ENCODE assay signal across 1 fruit fly cellular context in the genomic region with DNA sequence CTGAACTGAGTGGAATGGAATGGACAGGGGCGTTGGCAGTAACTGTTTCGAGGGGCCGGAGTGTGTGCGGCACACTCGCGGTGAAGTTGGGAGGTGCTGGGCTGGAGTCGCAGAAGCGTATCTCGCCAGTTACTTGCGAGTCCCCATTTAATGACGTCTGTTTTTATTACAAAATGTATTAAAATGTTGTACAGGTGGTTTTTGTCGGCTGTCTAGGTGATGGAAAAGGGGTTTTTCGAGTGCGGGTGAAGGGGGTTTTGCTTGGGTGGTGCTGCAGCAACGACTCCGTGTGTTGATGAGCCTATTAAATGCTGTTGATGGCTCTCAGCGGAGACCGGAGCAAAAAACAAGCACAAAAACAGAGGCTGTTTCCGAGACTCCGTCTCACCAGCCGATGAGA.
TF ChIP-seq lines count a peak whose summit lies in the region.

No protein-coding gene starts in this region.

TF ChIP-seq in whole organism, embryonic, 481 proteins besides CTCF, POLR2A, EP300 and RAD21 (continued from another document and continues in another):
- no peak for TF ChIP-seq lola (GFP tag; optimal IDR thresholded peaks at IDR 0.05; lab: Kevin White, UChicago)
- TF ChIP-seq crol (GFP tag; IDR thresholded peaks at IDR 0.05; lab: Robert Waterston, UW) = peak; percentile 73
- peak; percentile 27 for TF ChIP-seq gem (tag; optimal IDR thresholded peaks at IDR 0.05; lab: Kevin White, UChicago)
- 0 out of 2 replicates have a peak, but pooled peaks have one; percentile 17 for TF ChIP-seq ssp (GFP tag; IDR thresholded peaks at IDR 0.05; lab: Robert Waterston, UW)
- TF ChIP-seq Hr39 (optimal IDR thresholded peaks at IDR 0.05; lab: Kevin White, UChicago) = no peak
- TF ChIP-seq fd102C (GFP tag; optimal IDR thresholded peaks at IDR 0.05; lab: Kevin White, UChicago) = no peak
- peak; percentile 13 for TF ChIP-seq Xbp1 (GFP tag; optimal IDR thresholded peaks at IDR 0.05; lab: Kevin White, UChicago)
- TF ChIP-seq lbe (GFP tag; optimal IDR thresholded peaks at IDR 0.05; lab: Kevin White, UChicago) = no peak
- TF ChIP-seq CG4328 (GFP tag; optimal IDR thresholded peaks at IDR 0.05; lab: Kevin White, UChicago) = no peak
- no peak for TF ChIP-seq Sin3A (optimal IDR thresholded peaks at IDR 0.05; lab: Kevin White, UChicago)
- TF ChIP-seq pan (optimal IDR thresholded peaks at IDR 0.05; lab: Kevin White, UChicago) = no peak
- TF ChIP-seq pan (GFP tag; optimal IDR thresholded peaks at IDR 0.05 in 1 of 2, IDR thresholded peaks at IDR 0.05 in 1 of 2) = peak in 1 of 2 experiments; percentile 25
- no peak for TF ChIP-seq exex (tag; optimal IDR thresholded peaks at IDR 0.05; lab: Kevin White, UChicago)
- TF ChIP-seq CG3726 (GFP tag; IDR thresholded peaks at IDR 0.05; lab: Robert Waterston, UW) = no peak
- no peak for TF ChIP-seq Hand (GFP tag; optimal IDR thresholded peaks at IDR 0.05; lab: Kevin White, UChicago)
- 0 out of 2 replicates have a peak, but pooled peaks have one; percentile 20 for TF ChIP-seq CG14014 (GFP tag; IDR thresholded peaks at IDR 0.05; lab: Robert Waterston, UW)
- TF ChIP-seq CG11695 (GFP tag; IDR thresholded peaks at IDR 0.05; lab: Robert Waterston, UW) = 0 out of 3 replicates have a peak, but pooled peaks have one; percentile 45
- TF ChIP-seq dati (GFP tag; IDR thresholded peaks at IDR 0.05; lab: Robert Waterston, UW) = no peak
- TF ChIP-seq CG12236 (GFP tag; optimal IDR thresholded peaks at IDR 0.05; lab: Kevin White, UChicago) = no peak
- no peak for TF ChIP-seq CG11085 (GFP tag; IDR thresholded peaks at IDR 0.05; lab: Robert Waterston, UW)
- TF ChIP-seq Hr78 (GFP tag; optimal IDR thresholded peaks at IDR 0.05; lab: Kevin White, UChicago) = no peak
- TF ChIP-seq CoRest (tag; optimal IDR thresholded peaks at IDR 0.05; lab: Kevin White, UChicago) = no peak
- no peak for TF ChIP-seq oc (tag; optimal IDR thresholded peaks at IDR 0.05; lab: Kevin White, UChicago)
- no peak for TF ChIP-seq Fer2 (tag; optimal IDR thresholded peaks at IDR 0.05; lab: Kevin White, UChicago)
- TF ChIP-seq CG3838 (GFP tag; optimal IDR thresholded peaks at IDR 0.05; lab: Kevin White, UChicago) = no peak
- 0 out of 2 replicates have a peak, but pooled peaks have one; percentile 32 for TF ChIP-seq sob (GFP tag; IDR thresholded peaks at IDR 0.05; lab: Robert Waterston, UW)
- TF ChIP-seq Rfx (GFP tag; IDR thresholded peaks at IDR 0.05; lab: Robert Waterston, UW) = peak; percentile 31; the same call in 1 of the 2 replicates
- TF ChIP-seq Gug (GFP tag; IDR thresholded peaks at IDR 0.05; lab: Robert Waterston, UW) = peak; percentile 44; the same call in 1 of the 4 replicates
- TF ChIP-seq Doc2 (GFP tag; IDR thresholded peaks at IDR 0.05; lab: Robert Waterston, UW) = no peak
- no peak for TF ChIP-seq CG13624 (GFP tag; optimal IDR thresholded peaks at IDR 0.05; lab: Kevin White, UChicago)
- no peak for TF ChIP-seq Spps (tag; optimal IDR thresholded peaks at IDR 0.05; lab: Kevin White, UChicago)
- peak; percentile 73 for TF ChIP-seq sens (GFP tag; lab: Kevin White, UChicago)
- TF ChIP-seq hth (optimal IDR thresholded peaks at IDR 0.05; lab: Kevin White, UChicago) = no peak
- peak; percentile 28; the same call in 1 of the 2 replicates for TF ChIP-seq sisA (GFP tag; IDR thresholded peaks at IDR 0.05; lab: Robert Waterston, UW)
- TF ChIP-seq Hr51 (GFP tag; optimal IDR thresholded peaks at IDR 0.05; lab: Kevin White, UChicago) = peak in 1 of 2 experiments; percentile 3
- TF ChIP-seq lmd (GFP tag; IDR thresholded peaks at IDR 0.05; lab: Robert Waterston, UW) = no peak
- TF ChIP-seq odd (GFP tag; optimal IDR thresholded peaks at IDR 0.05; lab: Kevin White, UChicago) = no peak
- no peak for TF ChIP-seq Deaf1 (tag; optimal IDR thresholded peaks at IDR 0.05; lab: Kevin White, UChicago)
- TF ChIP-seq CG8388 (GFP tag; optimal IDR thresholded peaks at IDR 0.05; lab: Kevin White, UChicago) = peak; percentile 7
- TF ChIP-seq br (optimal IDR thresholded peaks at IDR 0.05; lab: Kevin White, UChicago) = no peak
- no peak for TF ChIP-seq Nf-YC (tag; optimal IDR thresholded peaks at IDR 0.05; lab: Kevin White, UChicago)
- TF ChIP-seq disco-r (GFP tag; optimal IDR thresholded peaks at IDR 0.05; lab: Kevin White, UChicago) = no peak
- no peak for TF ChIP-seq cg (GFP tag; optimal IDR thresholded peaks at IDR 0.05; lab: Kevin White, UChicago)
- no peak for TF ChIP-seq CG2712 (tag; optimal IDR thresholded peaks at IDR 0.05; lab: Kevin White, UChicago)
- TF ChIP-seq CG12769 (tag; optimal IDR thresholded peaks at IDR 0.05; lab: Kevin White, UChicago) = peak; percentile 12
- TF ChIP-seq Ada2b (GFP tag; IDR thresholded peaks at IDR 0.05; lab: Robert Waterston, UW) = no peak
- no peak for TF ChIP-seq Mes4 (GFP tag; optimal IDR thresholded peaks at IDR 0.05; lab: Kevin White, UChicago)
- TF ChIP-seq CG13775 (GFP tag; optimal IDR thresholded peaks at IDR 0.05; lab: Kevin White, UChicago) = no peak
- no peak for TF ChIP-seq CG10267 (tag; optimal IDR thresholded peaks at IDR 0.05; lab: Kevin White, UChicago)
- no peak for TF ChIP-seq wek (GFP tag; optimal IDR thresholded peaks at IDR 0.05; lab: Kevin White, UChicago)
- no peak for TF ChIP-seq crc (GFP tag; optimal IDR thresholded peaks at IDR 0.05; lab: Kevin White, UChicago)
- no peak for TF ChIP-seq ftz-f1 (GFP tag; optimal IDR thresholded peaks at IDR 0.05; lab: Kevin White, UChicago)
- TF ChIP-seq onecut (GFP tag; IDR thresholded peaks at IDR 0.05; lab: Robert Waterston, UW) = 0 out of 2 replicates have a peak, but pooled peaks have one; percentile 7
- no peak for TF ChIP-seq CG15011 (GFP tag; optimal IDR thresholded peaks at IDR 0.05; lab: Kevin White, UChicago)
- no peak for TF ChIP-seq CG14667 (GFP tag; IDR thresholded peaks at IDR 0.05; lab: Robert Waterston, UW)
- TF ChIP-seq CG11504 (tag; optimal IDR thresholded peaks at IDR 0.05; lab: Kevin White, UChicago) = peak; percentile 18
- peak; percentile 14 for TF ChIP-seq ind (GFP tag; optimal IDR thresholded peaks at IDR 0.05; lab: Kevin White, UChicago)
- no peak for TF ChIP-seq bbx (GFP tag; IDR thresholded peaks at IDR 0.05; lab: Robert Waterston, UW; ENCODE audit: partially characterized antibody)
- TF ChIP-seq corto (GFP tag; optimal IDR thresholded peaks at IDR 0.05; lab: Kevin White, UChicago) = no peak
- no peak for TF ChIP-seq B-H2 (GFP tag; optimal IDR thresholded peaks at IDR 0.05; lab: Kevin White, UChicago)
- no peak for TF ChIP-seq CG3407 (GFP tag; optimal IDR thresholded peaks at IDR 0.05; lab: Kevin White, UChicago)
- TF ChIP-seq CG12071 (GFP tag; optimal IDR thresholded peaks at IDR 0.05; lab: Kevin White, UChicago) = no peak
- TF ChIP-seq tin (GFP tag; optimal IDR thresholded peaks at IDR 0.05; lab: Kevin White, UChicago) = peak; percentile 31
- TF ChIP-seq Dek (tag; optimal IDR thresholded peaks at IDR 0.05; lab: Kevin White, UChicago) = no peak
- TF ChIP-seq CG7786 (GFP tag; optimal IDR thresholded peaks at IDR 0.05; lab: Kevin White, UChicago) = no peak
- no peak for TF ChIP-seq Sox100B (GFP tag; optimal IDR thresholded peaks at IDR 0.05; lab: Kevin White, UChicago)
- TF ChIP-seq CG11093 (GFP tag; IDR thresholded peaks at IDR 0.05; lab: Robert Waterston, UW) = no peak
- 0 out of 2 replicates have a peak, but pooled peaks have one; percentile 33 for TF ChIP-seq CG3847 (GFP tag; IDR thresholded peaks at IDR 0.05; lab: Robert Waterston, UW)
- TF ChIP-seq CG14965 (GFP tag; optimal IDR thresholded peaks at IDR 0.05; lab: Kevin White, UChicago; ENCODE audit: borderline replicate concordance) = no peak
- TF ChIP-seq emc (GFP tag; optimal IDR thresholded peaks at IDR 0.05; lab: Kevin White, UChicago) = no peak
- TF ChIP-seq Xrp1 (GFP tag; IDR thresholded peaks at IDR 0.05; lab: Robert Waterston, UW) = peak; percentile 46; the same call in 1 of the 2 replicates
- TF ChIP-seq ham (GFP tag; IDR thresholded peaks at IDR 0.05; lab: Robert Waterston, UW) = no peak
- no peak for TF ChIP-seq CG14860 (GFP tag; IDR thresholded peaks at IDR 0.05; lab: Robert Waterston, UW; ENCODE audit: partially characterized antibody)
- no peak for TF ChIP-seq Ravus (GFP tag; IDR thresholded peaks at IDR 0.05; lab: Robert Waterston, UW)
- no peak for TF ChIP-seq CG2202 (tag; optimal IDR thresholded peaks at IDR 0.05; lab: Kevin White, UChicago)
- TF ChIP-seq CG4617 (GFP tag; optimal IDR thresholded peaks at IDR 0.05; lab: Kevin White, UChicago; ENCODE audit: borderline replicate concordance) = no peak
- TF ChIP-seq CG1603 (tag; optimal IDR thresholded peaks at IDR 0.05; lab: Kevin White, UChicago) = peak; percentile 25
- TF ChIP-seq kay (GFP tag; optimal IDR thresholded peaks at IDR 0.05; lab: Kevin White, UChicago) = no peak
- no peak for TF ChIP-seq Bteb2 (GFP tag; optimal IDR thresholded peaks at IDR 0.05; lab: Kevin White, UChicago)
- TF ChIP-seq CG4404 (GFP tag; IDR thresholded peaks at IDR 0.05; lab: Robert Waterston, UW) = no peak
- TF ChIP-seq Gsc (GFP tag; IDR thresholded peaks at IDR 0.05; lab: Robert Waterston, UW) = no peak
- no peak for TF ChIP-seq CG4282 (GFP tag; optimal IDR thresholded peaks at IDR 0.05; lab: Kevin White, UChicago)
- peak; percentile 33; the same call in 1 of the 2 replicates for TF ChIP-seq slbo (GFP tag; IDR thresholded peaks at IDR 0.05; lab: Robert Waterston, UW)
- TF ChIP-seq CG16863 (GFP tag; optimal IDR thresholded peaks at IDR 0.05; lab: Kevin White, UChicago) = peak; percentile 17
- TF ChIP-seq gce (GFP tag; IDR thresholded peaks at IDR 0.05; lab: Robert Waterston, UW) = no peak
- no peak for TF ChIP-seq CG17385 (GFP tag; optimal IDR thresholded peaks at IDR 0.05; lab: Kevin White, UChicago)
- no peak for TF ChIP-seq CG11560 (tag; IDR thresholded peaks at IDR 0.05; lab: Robert Waterston, UW)
- no peak for TF ChIP-seq psq (GFP tag; optimal IDR thresholded peaks at IDR 0.05; lab: Kevin White, UChicago)
- TF ChIP-seq ro (GFP tag; IDR thresholded peaks at IDR 0.05; lab: Robert Waterston, UW) = no peak
- TF ChIP-seq gsb-n (tag; optimal IDR thresholded peaks at IDR 0.05; lab: Kevin White, UChicago) = no peak
- no peak for TF ChIP-seq ash1 (GFP tag; optimal IDR thresholded peaks at IDR 0.05; lab: Kevin White, UChicago)
- TF ChIP-seq CG17359 (tag; optimal IDR thresholded peaks at IDR 0.05; lab: Kevin White, UChicago) = peak; percentile 15
- TF ChIP-seq CG8290 (GFP tag; optimal IDR thresholded peaks at IDR 0.05; lab: Kevin White, UChicago) = no peak
- peak in 1 of 2 experiments; percentile 16 for TF ChIP-seq CG8290 (tag; optimal IDR thresholded peaks at IDR 0.05; lab: Kevin White, UChicago)
- peak; percentile 38; the same call in 1 of the 2 replicates for TF ChIP-seq seq (GFP tag; IDR thresholded peaks at IDR 0.05; lab: Robert Waterston, UW)
- TF ChIP-seq Aef1 (GFP tag; IDR thresholded peaks at IDR 0.05; lab: Robert Waterston, UW) = no peak
- TF ChIP-seq CG11247 (GFP tag; IDR thresholded peaks at IDR 0.05; lab: Robert Waterston, UW) = no peak; the same call in 1 of the 2 replicates
- TF ChIP-seq ERR (GFP tag; optimal IDR thresholded peaks at IDR 0.05; lab: Kevin White, UChicago) = no peak
- peak; percentile 1 for TF ChIP-seq NfI (GFP tag; optimal IDR thresholded peaks at IDR 0.05; lab: Kevin White, UChicago)
- TF ChIP-seq hkb (optimal IDR thresholded peaks at IDR 0.05; lab: Kevin White, UChicago) = no peak
- TF ChIP-seq hkb (GFP tag; IDR thresholded peaks at IDR 0.05; lab: Robert Waterston, UW) = no peak
- no peak for TF ChIP-seq schlank (tag; optimal IDR thresholded peaks at IDR 0.05; lab: Kevin White, UChicago)
- TF ChIP-seq al (GFP tag; IDR thresholded peaks at IDR 0.05; lab: Robert Waterston, UW) = no peak
- TF ChIP-seq z (GFP tag; IDR thresholded peaks at IDR 0.05; lab: Robert Waterston, UW) = peak; percentile 81; the same call in 2 of the 3 replicates
- TF ChIP-seq Bdp1 (GFP tag; optimal IDR thresholded peaks at IDR 0.05; lab: Kevin White, UChicago) = no peak
- TF ChIP-seq cad (GFP tag; optimal IDR thresholded peaks at IDR 0.05; lab: Kevin White, UChicago) = no peak
- TF ChIP-seq Neu2 (GFP tag; optimal IDR thresholded peaks at IDR 0.05; lab: Kevin White, UChicago; ENCODE audit: borderline replicate concordance) = no peak
- no peak for TF ChIP-seq twi (tag; optimal IDR thresholded peaks at IDR 0.05; lab: Kevin White, UChicago)
- TF ChIP-seq Trl (optimal IDR thresholded peaks at IDR 0.05; lab: Kevin White, UChicago) = no peak
- TF ChIP-seq Trl (GFP tag; optimal IDR thresholded peaks at IDR 0.05; lab: Kevin White, UChicago) = no peak
- no peak for TF ChIP-seq CG7839 (tag; optimal IDR thresholded peaks at IDR 0.05; lab: Kevin White, UChicago)
- peak; percentile 7; the same call in 1 of the 2 replicates for TF ChIP-seq Adf1 (GFP tag; IDR thresholded peaks at IDR 0.05; lab: Robert Waterston, UW)
- TF ChIP-seq CG10274 (GFP tag; optimal IDR thresholded peaks at IDR 0.05; lab: Kevin White, UChicago) = no peak
- TF ChIP-seq D (optimal IDR thresholded peaks at IDR 0.05; lab: Kevin White, UChicago) = no peak
- no peak for TF ChIP-seq D (GFP tag; optimal IDR thresholded peaks at IDR 0.05; lab: Kevin White, UChicago)
- TF ChIP-seq rib (GFP tag; IDR thresholded peaks at IDR 0.05; lab: Robert Waterston, UW) = no peak
- no peak for TF ChIP-seq Mad (GFP tag; optimal IDR thresholded peaks at IDR 0.05; lab: Kevin White, UChicago)
- TF ChIP-seq CG2889 (GFP tag; IDR thresholded peaks at IDR 0.05; lab: Robert Waterston, UW) = 0 out of 3 replicates have a peak, but pooled peaks have one; percentile 22
- peak; percentile 36 for TF ChIP-seq Sox102F (GFP tag; optimal IDR thresholded peaks at IDR 0.05; lab: Kevin White, UChicago)
- TF ChIP-seq CG2678 (tag; optimal IDR thresholded peaks at IDR 0.05; lab: Kevin White, UChicago) = peak; percentile 37
- TF ChIP-seq H2.0 (GFP tag; IDR thresholded peaks at IDR 0.05; lab: Robert Waterston, UW) = peak; percentile 38; the same call in 1 of the 2 replicates
- no peak for TF ChIP-seq pzg (GFP tag; optimal IDR thresholded peaks at IDR 0.05; lab: Kevin White, UChicago)
- TF ChIP-seq Dll (GFP tag; IDR thresholded peaks at IDR 0.05; lab: Robert Waterston, UW; ENCODE audit: partially characterized antibody) = 0 out of 4 replicates have a peak, but pooled peaks have one; percentile 12
- no peak for TF ChIP-seq salm (tag; optimal IDR thresholded peaks at IDR 0.05; lab: Kevin White, UChicago)
- TF ChIP-seq dmrt11E (tag; optimal IDR thresholded peaks at IDR 0.05; lab: Kevin White, UChicago) = no peak
- TF ChIP-seq dmrt99B (tag; optimal IDR thresholded peaks at IDR 0.05; lab: Kevin White, UChicago) = peak; percentile 20
- no peak for TF ChIP-seq CG10959 (GFP tag; IDR thresholded peaks at IDR 0.05; lab: Robert Waterston, UW)
- no peak for TF ChIP-seq sc (optimal IDR thresholded peaks at IDR 0.05; lab: Kevin White, UChicago)
- TF ChIP-seq sc (GFP tag; optimal IDR thresholded peaks at IDR 0.05; lab: Kevin White, UChicago) = no peak
